Worm (Caenorhabditis elegans): ENCODE data around the gene R13H9.6.

Gene R13H9.6

ce11 chrIV:5033276-5033675, 35.2 kb downstream of the R13H9.6 start, which contains the start of gene C09B9.4:
TSS of gene C09B9.4 (minus strand) at chrIV:5033376.
- no peak for TF ChIP-seq mab-5 (tag; optimal IDR thresholded peaks at IDR 0.05)
- TF ChIP-seq unc-62 (GFP tag; optimal IDR thresholded peaks at IDR 0.05), result no peak
- no peak for TF ChIP-seq nhr-129 (tag; optimal IDR thresholded peaks at IDR 0.05)
- TF ChIP-seq nhr-23 (tag; optimal IDR thresholded peaks at IDR 0.05), result no peak
- TF ChIP-seq ceh-16 (tag; optimal IDR thresholded peaks at IDR 0.05), result no peak
- no peak for TF ChIP-seq ztf-4 (tag; optimal IDR thresholded peaks at IDR 0.05)
- TF ChIP-seq ztf-1 (GFP tag; conservative IDR thresholded peaks at IDR 0.05), result no peak
- TF ChIP-seq sma-3 (GFP tag; optimal IDR thresholded peaks at IDR 0.05), result no peak
- TF ChIP-seq gmeb-1 (tag; optimal IDR thresholded peaks at IDR 0.05), result no peak
- no peak for TF ChIP-seq ceh-82 (tag; optimal IDR thresholded peaks at IDR 0.05)

- TF ChIP-seq crh-2 (tag; optimal IDR thresholded peaks at IDR 0.05) (no peak), unc-39 (tag; optimal IDR thresholded peaks at IDR 0.05) (no peak), nhr-11 (tag; optimal IDR thresholded peaks at IDR 0.05) (no peak), mbf-1 (tag; optimal IDR thresholded peaks at IDR 0.05) (no peak), skn-1 (tag; optimal IDR thresholded peaks at IDR 0.05) (no peak), mdl-1 (tag; optimal IDR thresholded peaks at IDR 0.05) (no peak), nhr-23 (tag; optimal IDR thresholded peaks at IDR 0.05) (no peak), elt-1 (tag; optimal IDR thresholded peaks at IDR 0.05) (no peak), nhr-77 (tag; optimal IDR thresholded peaks at IDR 0.05) (no peak), ama-1 (optimal IDR thresholded peaks at IDR 0.05) (no peak), lin-11 (tag; optimal IDR thresholded peaks at IDR 0.05) (no peak), ceh-82 (tag; optimal IDR thresholded peaks at IDR 0.05) (no peak), gmeb-1 (tag; optimal IDR thresholded peaks at IDR 0.05) (no peak), peb-1 (tag; optimal IDR thresholded peaks at IDR 0.05) (no peak), snpc-4 (tag; optimal IDR thresholded peaks at IDR 0.05) (no peak), Y55F3AM.14 (GFP tag; optimal IDR thresholded peaks at IDR 0.05) (no peak), fos-1 (tag; optimal IDR thresholded peaks at IDR 0.05) (no peak), lsy-2 (tag; optimal IDR thresholded peaks at IDR 0.05) (no peak), nhr-10 (tag; optimal IDR thresholded peaks at IDR 0.05) (no peak), ZK546.5 (tag; optimal IDR thresholded peaks at IDR 0.05) (no peak)
Observed at ce11 chrIV:5031346-5031745, 37.1 kb downstream of the R13H9.6 start.

ce11 chrIV:5028978-5029377, 39.5 kb downstream of the R13H9.6 start, which contains the start of the genes best-6 and C09B9.2:
TSS of gene best-6 (minus strand) at chrIV:5029078.
TSS of gene C09B9.2 (plus strand) at chrIV:5029291.
- no peak for TF ChIP-seq unc-55 (GFP tag; optimal IDR thresholded peaks at IDR 0.05)
- TF ChIP-seq mbf-1 (tag; optimal IDR thresholded peaks at IDR 0.05), result no peak
- TF ChIP-seq fos-1 (tag; optimal IDR thresholded peaks at IDR 0.05), result no peak
- no peak for TF ChIP-seq peb-1 (tag; optimal IDR thresholded peaks at IDR 0.05)
- TF ChIP-seq nhr-21 (tag; optimal IDR thresholded peaks at IDR 0.05), result no peak
- no peak for TF ChIP-seq ZK546.5 (tag; optimal IDR thresholded peaks at IDR 0.05)
- no peak for TF ChIP-seq dmd-4 (tag; optimal IDR thresholded peaks at IDR 0.05)
- TF ChIP-seq elt-3 (tag; optimal IDR thresholded peaks at IDR 0.05), result no peak
- TF ChIP-seq ztf-1 (GFP tag; conservative IDR thresholded peaks at IDR 0.05), result no peak
- TF ChIP-seq zag-1 (tag; optimal IDR thresholded peaks at IDR 0.05), result no peak
- TF ChIP-seq ceh-82 (tag; optimal IDR thresholded peaks at IDR 0.05), result no peak
- TF ChIP-seq Y55F3AM.14 (GFP tag; optimal IDR thresholded peaks at IDR 0.05), result no peak
- no peak for TF ChIP-seq nhr-6 (tag; optimal IDR thresholded peaks at IDR 0.05)
- TF ChIP-seq sma-3 (GFP tag; optimal IDR thresholded peaks at IDR 0.05), result no peak
- no peak for TF ChIP-seq lin-39 (tag; optimal IDR thresholded peaks at IDR 0.05)

ce11 chrIV:5025646-5026045, 42.8 kb downstream of the R13H9.6 start, which contains the start of gene C09B9.85:
TSS of gene C09B9.85 (minus strand) at chrIV:5025746.
- TF ChIP-seq nhr-6 (tag; optimal IDR thresholded peaks at IDR 0.05) (no peak), zag-1 (tag; optimal IDR thresholded peaks at IDR 0.05) (no peak), lin-39 (tag; optimal IDR thresholded peaks at IDR 0.05) (no peak), elt-3 (tag; optimal IDR thresholded peaks at IDR 0.05) (no peak), nhr-11 (tag; optimal IDR thresholded peaks at IDR 0.05) (no peak), nhr-77 (tag; optimal IDR thresholded peaks at IDR 0.05) (no peak), ztf-4 (tag; optimal IDR thresholded peaks at IDR 0.05) (no peak), nhr-25 (tag; optimal IDR thresholded peaks at IDR 0.05) (no peak), peb-1 (tag; optimal IDR thresholded peaks at IDR 0.05) (no peak), gmeb-1 (tag; optimal IDR thresholded peaks at IDR 0.05) (no peak), elt-1 (tag; optimal IDR thresholded peaks at IDR 0.05) (no peak), nhr-12 (tag; optimal IDR thresholded peaks at IDR 0.05) (no peak), unc-62 (GFP tag; optimal IDR thresholded peaks at IDR 0.05) (no peak), crh-2 (tag; optimal IDR thresholded peaks at IDR 0.05) (no peak), C34F6.9 (tag; optimal IDR thresholded peaks at IDR 0.05) (no peak), lsy-2 (tag; optimal IDR thresholded peaks at IDR 0.05) (no peak), mab-5 (tag; optimal IDR thresholded peaks at IDR 0.05) (no peak), ztf-1 (GFP tag; conservative IDR thresholded peaks at IDR 0.05) (no peak), snpc-4 (tag; optimal IDR thresholded peaks at IDR 0.05) (no peak)
